Fruit fly (Drosophila melanogaster): ENCODE measurements around the gene CG32199.
A peak's percentile ranks its signal among the peaks of the same experiment; 100 is the strongest.

CG32199 gene

dm6 chr3L:18617893-18618577 is 6.3 kb downstream of the CG32199 start, which contains the start of the genes CG13380 and CG4174 (continued):
- no peak for TF ChIP-seq CG4282 (GFP tag; optimal IDR thresholded peaks at IDR 0.05)
- TF ChIP-seq Gug (GFP tag; IDR thresholded peaks at IDR 0.05): 0 out of 4 replicates have a peak, but pooled peaks have one; percentile 9
- TF ChIP-seq nmo (GFP tag; optimal IDR thresholded peaks at IDR 0.05): peak; percentile 21
- peak; percentile 84 for TF ChIP-seq pita (GFP tag; optimal IDR thresholded peaks at IDR 0.05)
- TF ChIP-seq ap (GFP tag; IDR thresholded peaks at IDR 0.05): no peak
- peak; percentile 3 for TF ChIP-seq phol (tag; optimal IDR thresholded peaks at IDR 0.05)
- peak; percentile 97 for TF ChIP-seq CG6791 (GFP tag; IDR thresholded peaks at IDR 0.05; ENCODE audit: partially characterized antibody)
- TF ChIP-seq psq (GFP tag; optimal IDR thresholded peaks at IDR 0.05): no peak
- peak; percentile 18; the same call in 1 of the 2 replicates for TF ChIP-seq CG14014 (GFP tag; IDR thresholded peaks at IDR 0.05)
- TF ChIP-seq bowl (GFP tag; IDR thresholded peaks at IDR 0.05): no peak
- TF ChIP-seq lab (GFP tag; optimal IDR thresholded peaks at IDR 0.05): no peak
- TF ChIP-seq nerfin-2 (GFP tag; IDR thresholded peaks at IDR 0.05; ENCODE audit: partially characterized antibody): peak; percentile 95
- peak; percentile 93 for TF ChIP-seq stwl (tag; optimal IDR thresholded peaks at IDR 0.05)
- TF ChIP-seq CG8944 (GFP tag; optimal IDR thresholded peaks at IDR 0.05): no peak
- TF ChIP-seq CG17359 (tag; optimal IDR thresholded peaks at IDR 0.05): no peak
- peak; percentile 48 for TF ChIP-seq cad (GFP tag; optimal IDR thresholded peaks at IDR 0.05)
- TF ChIP-seq CG1832 (GFP tag; optimal IDR thresholded peaks at IDR 0.05): peak; percentile 77
- TF ChIP-seq CG42726 (GFP tag; IDR thresholded peaks at IDR 0.05; ENCODE audit: partially characterized antibody): peak; percentile 92
- no peak for TF ChIP-seq CG9797 (GFP tag; optimal IDR thresholded peaks at IDR 0.05)
- peak; percentile 20 for TF ChIP-seq BEAF-32 (GFP tag; optimal IDR thresholded peaks at IDR 0.05)
- peak; percentile 55; the same call in 1 of the 2 replicates for TF ChIP-seq inv (GFP tag; IDR thresholded peaks at IDR 0.05; ENCODE audit: partially characterized antibody)
- 0 out of 2 replicates have a peak, but pooled peaks have one; percentile 32 for TF ChIP-seq seq (GFP tag; IDR thresholded peaks at IDR 0.05)
- TF ChIP-seq prd (optimal IDR thresholded peaks at IDR 0.05): no peak
- TF ChIP-seq prd (GFP tag; IDR thresholded peaks at IDR 0.05): no peak
- no peak for TF ChIP-seq tin (GFP tag; optimal IDR thresholded peaks at IDR 0.05)
- TF ChIP-seq usp (GFP tag; optimal IDR thresholded peaks at IDR 0.05): no peak
- TF ChIP-seq CG15601 (tag; optimal IDR thresholded peaks at IDR 0.05): peak; percentile 43
- TF ChIP-seq CG2116 (GFP tag; optimal IDR thresholded peaks at IDR 0.05): no peak
- no peak for TF ChIP-seq NfI (GFP tag; optimal IDR thresholded peaks at IDR 0.05)
- no peak for TF ChIP-seq CG17385 (GFP tag; optimal IDR thresholded peaks at IDR 0.05)
- TF ChIP-seq CG1233 (GFP tag; optimal IDR thresholded peaks at IDR 0.05): peak; percentile 21
- TF ChIP-seq chm (GFP tag; IDR thresholded peaks at IDR 0.05): peak; percentile 73
- TF ChIP-seq Awh (GFP tag; IDR thresholded peaks at IDR 0.05): 0 out of 2 replicates have a peak, but pooled peaks have one; percentile 15
- TF ChIP-seq CG4360 (GFP tag; IDR thresholded peaks at IDR 0.05): peak; percentile 27; the same call in 1 of the 2 replicates
- peak in 1 of 2 experiments; percentile 20 for TF ChIP-seq chif (GFP tag; optimal IDR thresholded peaks at IDR 0.05)
- TF ChIP-seq HLH4C (GFP tag; IDR thresholded peaks at IDR 0.05; ENCODE audit: partially characterized antibody): peak; percentile 85
- TF ChIP-seq CG9932 (GFP tag; IDR thresholded peaks at IDR 0.05): no peak
- peak; percentile 92 for TF ChIP-seq CG16813 (GFP tag; IDR thresholded peaks at IDR 0.05; ENCODE audit: partially characterized antibody)
- no peak for TF ChIP-seq ab (GFP tag; optimal IDR thresholded peaks at IDR 0.05)
- no peak for TF ChIP-seq Spps (tag; optimal IDR thresholded peaks at IDR 0.05)
- TF ChIP-seq vvl (GFP tag; IDR thresholded peaks at IDR 0.05): no peak
- TF ChIP-seq HLHmδ (GFP tag; optimal IDR thresholded peaks at IDR 0.05): peak; percentile 0
- TF ChIP-seq sens (GFP tag): peak; percentile 81
- TF ChIP-seq CG9876 (GFP tag; optimal IDR thresholded peaks at IDR 0.05): no peak
- TF ChIP-seq Abd-B (GFP tag; optimal IDR thresholded peaks at IDR 0.05): peak; percentile 10
- peak; percentile 90 for TF ChIP-seq amos (GFP tag; IDR thresholded peaks at IDR 0.05; ENCODE audit: partially characterized antibody)
- TF ChIP-seq CG10321 (GFP tag; IDR thresholded peaks at IDR 0.05): peak; percentile 97
- TF ChIP-seq CG11504 (tag; optimal IDR thresholded peaks at IDR 0.05): no peak
- peak; percentile 79 for TF ChIP-seq vnd (GFP tag; IDR thresholded peaks at IDR 0.05; ENCODE audit: partially characterized antibody)

Data from whole organism, embryonic.